Worm (Caenorhabditis elegans) whole organism, L4 larva: Measurements from ENCODE around the gene acbp-8.

Experiments used
- F44E2.7 ChIP-seq: fragments of 200-800 bp; sonication (Bioruptor generic); IDR thresholded peaks from 2 replicates; pipeline ENCODE4 v2.1.2; 2022; ENCODE audit warnings: missing genetic modification characterization, missing compliant biosample characterization
- F49E8.2 ChIP-seq: sonication (generic microtip); optimal IDR thresholded peaks from 2 replicates; lab custom pipeline; 2016; ENCODE audit warnings: missing compliant biosample characterization, mild to moderate bottlenecking, missing genetic modification characterization, borderline replicate concordance
- T20F7.1 ChIP-seq: fragments of 200-800 bp; sonication (Bioruptor generic); optimal IDR thresholded peaks from 2 replicates; lab custom pipeline; 2018; ENCODE audit warnings: mild to moderate bottlenecking, missing genetic modification characterization, missing compliant biosample characterization
- Y48G9A.11 ChIP-seq: fragments of 200-800 bp; sonication (Bioruptor generic); IDR thresholded peaks from 2 replicates; pipeline ENCODE4 v1.3.6; 2022; ENCODE audit warnings: missing genetic modification reagents, missing genetic modification characterization, missing compliant biosample characterization
- ZK546.5 ChIP-seq, 2 experiments: sonication (generic microtip); optimal IDR thresholded peaks; 2 replicates each; lab custom pipeline; 2017; ENCODE audit warnings: missing biosample characterization in 2 of 2, missing genetic modification characterization in 2 of 2
- ceh-32 ChIP-seq: sonication (generic microtip); optimal IDR thresholded peaks from 2 replicates; lab custom pipeline; 2016; ENCODE audit warnings: mild to moderate bottlenecking, missing genetic modification characterization, missing compliant biosample characterization; ENCODE audit not compliant: poor library complexity
- daf-16 ChIP-seq, 3 experiments: sonication (generic microtip); optimal IDR thresholded peaks; 2 replicates each; lab custom pipeline; 2016 to 2017; ENCODE audit warnings: missing genetic modification characterization in 3 of 3, missing genetic modification reagents in 3 of 3, mild to moderate bottlenecking in 2 of 3, missing compliant biosample characterization in 2 of 3, missing biosample characterization in 1 of 3, moderate library complexity in 1 of 3
- dmd-8 ChIP-seq: fragments of 200-800 bp; sonication (Bioruptor generic); IDR thresholded peaks from 2 replicates; pipeline ENCODE4 v1.3.6; 2022; ENCODE audit warnings: missing genetic modification characterization, missing compliant biosample characterization
- egl-27 ChIP-seq: sonication (generic microtip); optimal IDR thresholded peaks from 3 replicates; lab custom pipeline; 2017; ENCODE audit warnings: missing biosample characterization, missing genetic modification reagents, missing genetic modification characterization
- egl-43 ChIP-seq: fragments of 200-800 bp; sonication (Bioruptor generic); IDR thresholded peaks from 2 replicates; pipeline ENCODE4 v1.3.6; 2022; ENCODE audit warnings: missing genetic modification reagents, missing genetic modification characterization, missing compliant biosample characterization
- fkh-10 ChIP-seq: fragments of 150-350 bp; optimal IDR thresholded peaks from 2 replicates; lab custom pipeline; 2014; ENCODE audit warnings: missing biosample characterization, missing genetic modification reagents, missing genetic modification characterization
- fos-1 ChIP-seq: fragments of 150-350 bp; optimal IDR thresholded peaks from 2 replicates; lab custom pipeline; 2014; ENCODE audit warnings: missing biosample characterization, missing genetic modification characterization
- hlh-11 ChIP-seq: fragments of 200-800 bp; sonication (Bioruptor generic); optimal IDR thresholded peaks from 2 replicates; lab custom pipeline; 2018; ENCODE audit warnings: mild to moderate bottlenecking, missing genetic modification characterization, missing compliant biosample characterization
- lin-38 ChIP-seq: fragments of 200-800 bp; sonication (Bioruptor generic); IDR thresholded peaks from 2 replicates; pipeline ENCODE4 v1.3.6; 2022; ENCODE audit warnings: missing genetic modification reagents, missing genetic modification characterization, missing compliant biosample characterization
- lir-3 ChIP-seq: sonication (generic microtip); optimal IDR thresholded peaks from 2 replicates; lab custom pipeline; 2016; ENCODE audit warnings: mild to moderate bottlenecking, missing genetic modification characterization, missing compliant biosample characterization
- madf-5 ChIP-seq, 2 experiments: fragments of 200-800 bp; sonication (Bioruptor generic); IDR thresholded peaks; 2 replicates each; pipeline ENCODE4 v1.3.6; 2022; ENCODE audit warnings: missing compliant biosample characterization in 2 of 2, missing genetic modification characterization in 2 of 2
- mes-2 ChIP-seq: sonication (generic microtip); optimal IDR thresholded peaks from 2 replicates; lab custom pipeline; 2016; ENCODE audit warnings: missing genotype, mild to moderate bottlenecking, missing genetic modification characterization, missing compliant biosample characterization; ENCODE audit not compliant: poor library complexity, severe bottlenecking
- mxl-3 ChIP-seq: fragments of 200-800 bp; sonication (Bioruptor generic); optimal IDR thresholded peaks from 2 replicates; lab custom pipeline; 2018; ENCODE audit warnings: mild to moderate bottlenecking, missing genetic modification characterization, missing compliant biosample characterization
- nhr-102 ChIP-seq: sonication (generic microtip); optimal IDR thresholded peaks from 2 replicates; lab custom pipeline; 2016; ENCODE audit warnings: mild to moderate bottlenecking, missing genetic modification characterization, moderate library complexity, missing compliant biosample characterization
- nhr-11 ChIP-seq: fragments of 150-350 bp; optimal IDR thresholded peaks from 2 replicates; lab custom pipeline; 2014; ENCODE audit warnings: missing biosample characterization, missing genetic modification characterization
- nhr-237 ChIP-seq: sonication (generic microtip); optimal IDR thresholded peaks from 2 replicates; lab custom pipeline; 2017; ENCODE audit warnings: missing biosample characterization, missing genetic modification characterization
- nhr-28 ChIP-seq: fragments of 150-350 bp; optimal IDR thresholded peaks from 2 replicates; lab custom pipeline; 2014; ENCODE audit warnings: missing biosample characterization, missing genetic modification characterization
- nhr-42 ChIP-seq: fragments of 200-800 bp; sonication (Bioruptor generic); IDR thresholded peaks from 2 replicates; pipeline ENCODE4 v1.3.6; 2022; ENCODE audit warnings: missing genetic modification characterization, missing compliant biosample characterization
- nhr-6 ChIP-seq: fragments of 150-350 bp; optimal IDR thresholded peaks from 2 replicates; lab custom pipeline; 2014; ENCODE audit warnings: missing biosample characterization, missing genetic modification characterization
- nhr-76 ChIP-seq: fragments of 150-350 bp; optimal IDR thresholded peaks from 2 replicates; lab custom pipeline; 2014; ENCODE audit warnings: missing biosample characterization, missing genetic modification characterization
- nhr-77 ChIP-seq: fragments of 150-350 bp; optimal IDR thresholded peaks from 2 replicates; lab custom pipeline; 2014; ENCODE audit warnings: missing biosample characterization, missing genetic modification characterization
- php-3 ChIP-seq: fragments of 200-800 bp; sonication (Bioruptor generic); IDR thresholded peaks from 2 replicates; pipeline ENCODE4 v1.3.6; 2022; ENCODE audit warnings: missing genetic modification reagents, missing genetic modification characterization, missing compliant biosample characterization
- set-16 ChIP-seq: fragments of 200-800 bp; sonication (Bioruptor generic); IDR thresholded peaks from 2 replicates; pipeline ENCODE4 v1.3.6; 2022; ENCODE audit warnings: missing genetic modification reagents, missing genetic modification characterization, missing compliant biosample characterization
- snpc-4 ChIP-seq: fragments of 150-350 bp; optimal IDR thresholded peaks from 2 replicates; lab custom pipeline; 2014; ENCODE audit warnings: missing biosample characterization, missing genetic modification characterization
- spr-3 ChIP-seq: fragments of 200-800 bp; sonication (Bioruptor generic); optimal IDR thresholded peaks from 2 replicates; lab custom pipeline; 2018; ENCODE audit warnings: mild to moderate bottlenecking, missing genetic modification characterization, missing compliant biosample characterization
- tag-97 ChIP-seq: fragments of 200-800 bp; sonication (Bioruptor generic); IDR thresholded peaks from 2 replicates; pipeline ENCODE4 v1.3.6; 2022; ENCODE audit warnings: missing genetic modification characterization, missing compliant biosample characterization
- tra-1 ChIP-seq: fragments of 200-800 bp; sonication (Bioruptor generic); IDR thresholded peaks from 2 replicates; pipeline ENCODE4 v1.3.6; 2022; ENCODE audit warnings: missing genetic modification reagents, missing genetic modification characterization, missing compliant biosample characterization
- unc-130 ChIP-seq: sonication (generic microtip); optimal IDR thresholded peaks from 2 replicates; lab custom pipeline; 2016; ENCODE audit warnings: missing genetic modification reagents, missing genetic modification characterization, missing compliant biosample characterization
- unc-39 ChIP-seq: sonication (generic microtip); optimal IDR thresholded peaks from 2 replicates; lab custom pipeline; 2017; ENCODE audit warnings: missing biosample characterization, missing genetic modification characterization
- zag-1 ChIP-seq: fragments of 150-350 bp; optimal IDR thresholded peaks from 2 replicates; lab custom pipeline; 2014; ENCODE audit warnings: missing biosample characterization, missing genetic modification characterization
- zfp-2 ChIP-seq: sonication (generic microtip); optimal IDR thresholded peaks from 2 replicates; lab custom pipeline; 2016; ENCODE audit warnings: mild to moderate bottlenecking, missing genetic modification characterization, missing compliant biosample characterization
- zfp-3 ChIP-seq: fragments of 200-800 bp; sonication (Bioruptor generic); conservative IDR thresholded peaks from 2 replicates; pipeline ENCODE4 v1.3.6; 2022; ENCODE audit warnings: missing genetic modification reagents, missing genetic modification characterization, missing compliant biosample characterization
- zip-11 ChIP-seq: fragments of 200-800 bp; sonication (Bioruptor generic); IDR thresholded peaks from 2 replicates; pipeline ENCODE4 v1.3.6; 2022; ENCODE audit warnings: missing genetic modification characterization, missing compliant biosample characterization
- zip-2 ChIP-seq: fragments of 150-350 bp; optimal IDR thresholded peaks from 2 replicates; lab custom pipeline; 2014; ENCODE audit warnings: missing biosample characterization, missing genetic modification characterization

acbp-8 gene

DNA sequence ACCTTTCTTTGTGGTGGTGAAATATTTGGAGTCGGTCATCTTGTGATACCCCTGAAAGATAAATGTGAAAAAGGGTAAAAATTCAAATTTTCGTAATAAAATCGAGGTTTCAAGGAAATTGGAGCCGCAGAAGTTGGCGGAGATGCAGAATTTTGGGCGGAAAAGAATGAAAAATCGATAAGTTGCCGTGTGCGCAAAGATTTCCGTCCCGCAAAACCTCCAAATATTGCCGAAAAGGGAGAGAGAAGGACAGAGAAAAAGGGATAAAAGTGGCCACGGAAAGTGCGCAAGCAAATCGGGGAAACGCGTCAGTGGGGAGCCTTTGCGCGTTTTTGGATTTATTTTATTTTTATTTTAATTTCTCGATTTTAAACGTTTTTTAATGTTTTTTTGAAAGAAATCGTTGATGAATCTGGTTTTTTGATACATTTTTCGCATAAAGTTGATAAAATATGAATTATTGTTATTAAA lies 31.8 kb upstream of the acbp-8 start, which contains the start of gene apb-1 (continued):
- TF ChIP-seq ceh-32 (tag; lab: Kevin White, UChicago) (peak; percentile 47), egl-27 (tag; lab: Kevin White, UChicago) (no peak), daf-16 (GFP tag; optimal IDR thresholded peaks at IDR 0.05; lab: Kevin White, UChicago) (peak in 1 of 2 experiments; percentile 30), daf-16 (tag; optimal IDR thresholded peaks at IDR 0.05; lab: Kevin White, UChicago) (peak; percentile 40), egl-43 (GFP tag; lab: Robert Waterston, UW) (peak; percentile 88), Y48G9A.11 (GFP tag; lab: Robert Waterston, UW) (peak; percentile 38; the same call in 1 of the 2 replicates), nhr-6 (tag; lab: Kevin White, UChicago) (peak; percentile 92), nhr-42 (GFP tag; lab: Robert Waterston, UW) (peak; percentile 72), spr-3 (GFP tag; lab: Kevin White, UChicago) (peak; percentile 72), madf-5 (GFP tag; IDR thresholded peaks at IDR 0.05; lab: Robert Waterston, UW) (no peak)

ce11 chrIII:2597753-2598152 lies 31.1 kb upstream of the acbp-8 start, which contains the start of gene mdt-19:
Gene mdt-19, plus strand, starts transcription at chrIII:2598053.
- TF ChIP-seq zfp-3 (GFP tag; lab: Robert Waterston, UW) (no peak), fos-1 (tag; lab: Kevin White, UChicago) (no peak), dmd-8 (GFP tag; lab: Robert Waterston, UW) (no peak), nhr-28 (tag; lab: Kevin White, UChicago) (no peak), zfp-2 (no peak), unc-39 (tag; lab: Kevin White, UChicago) (no peak), tag-97 (GFP tag; lab: Robert Waterston, UW) (no peak), lir-3 (tag; lab: Kevin White, UChicago) (no peak), F44E2.7 (GFP tag; lab: Robert Waterston, UW) (no peak), set-16 (no peak), nhr-102 (no peak), zip-11 (GFP tag; lab: Robert Waterston, UW) (no peak), nhr-76 (tag; lab: Kevin White, UChicago) (no peak), nhr-77 (tag; lab: Kevin White, UChicago) (no peak), zip-2 (tag; lab: Kevin White, UChicago) (no peak), mes-2 (no peak)

DNA sequence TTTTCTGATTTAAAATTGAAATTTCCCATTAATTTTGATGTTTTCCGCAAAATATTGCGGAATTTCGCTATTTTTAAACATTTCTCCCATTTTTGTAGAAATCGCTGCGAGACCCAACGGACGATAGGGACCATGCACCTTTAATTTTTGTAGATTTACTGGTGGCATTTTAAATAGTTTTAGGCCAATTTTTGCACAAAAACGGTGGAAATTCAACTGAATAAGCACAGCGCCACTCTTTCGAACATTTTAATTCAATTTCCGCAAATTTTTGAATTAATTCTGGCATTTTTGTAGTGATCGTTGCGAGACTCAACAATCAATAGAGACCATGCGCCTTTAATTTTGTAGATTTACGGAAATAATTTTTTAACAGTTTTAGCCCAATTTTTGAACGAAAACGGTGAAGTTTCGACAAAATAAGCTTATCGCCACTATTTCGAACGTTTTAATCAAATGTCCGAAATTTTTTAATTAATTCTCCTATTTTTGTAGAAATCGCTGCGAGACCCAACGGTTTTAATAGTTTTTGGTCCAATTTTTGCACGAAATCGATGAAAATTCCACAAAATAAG lies 30.2 kb upstream of the acbp-8 start:
- TF ChIP-seq php-3 (GFP tag; lab: Robert Waterston, UW) (no peak), Y48G9A.11 (GFP tag; lab: Robert Waterston, UW) (0 out of 2 replicates have a peak, but pooled peaks have one; percentile 42), fkh-10 (GFP tag; lab: Kevin White, UChicago) (no peak), ZK546.5 (tag; optimal IDR thresholded peaks at IDR 0.05; lab: Kevin White, UChicago) (no peak), snpc-4 (tag; lab: Kevin White, UChicago) (no peak), lin-38 (GFP tag; lab: Robert Waterston, UW) (peak; percentile 60), T20F7.1 (GFP tag; lab: Kevin White, UChicago) (no peak), F49E8.2 (tag; lab: Kevin White, UChicago) (peak; percentile 76), unc-130 (GFP tag; lab: Kevin White, UChicago) (peak; percentile 33), zag-1 (tag; lab: Kevin White, UChicago) (no peak), nhr-237 (tag; lab: Kevin White, UChicago) (no peak), tra-1 (GFP tag; lab: Robert Waterston, UW) (no peak), mxl-3 (GFP tag; lab: Kevin White, UChicago) (no peak), mes-2 (no peak), F44E2.7 (GFP tag; lab: Robert Waterston, UW) (no peak), nhr-11 (tag; lab: Kevin White, UChicago) (no peak), hlh-11 (no peak)
